Worm (Caenorhabditis elegans) whole organism, midembryonic: ENCODE results near the gene F42F12.11.

ENCODE experiments used
- T22C8.4 ChIP-seq: fragments of 200-800 bp; sonication (Bioruptor generic); IDR thresholded peaks from 2 replicates; pipeline ENCODE4 v1.3.6; 2022; ENCODE audit warnings: missing genetic modification characterization, missing compliant biosample characterization
- flt-1 ChIP-seq: fragments of 200-800 bp; sonication (Bioruptor generic); IDR thresholded peaks from 2 replicates; pipeline ENCODE4 v1.3.6; 2022; ENCODE audit warnings: missing genetic modification characterization, missing compliant biosample characterization
- klf-2 ChIP-seq: fragments of 200-800 bp; sonication (Bioruptor generic); conservative IDR thresholded peaks from 2 replicates; pipeline ENCODE4 v1.3.6; 2022; ENCODE audit warnings: missing genetic modification reagents, missing genetic modification characterization, missing compliant biosample characterization
- med-1 ChIP-seq: sonication (generic microtip); optimal IDR thresholded peaks from 2 replicates; lab custom pipeline; 2017; ENCODE audit warnings: missing genetic modification characterization, mild to moderate bottlenecking, missing compliant biosample characterization, antibody characterized with exemption, missing genetic modification reagents; ENCODE audit not compliant: insufficient read depth

DNA sequence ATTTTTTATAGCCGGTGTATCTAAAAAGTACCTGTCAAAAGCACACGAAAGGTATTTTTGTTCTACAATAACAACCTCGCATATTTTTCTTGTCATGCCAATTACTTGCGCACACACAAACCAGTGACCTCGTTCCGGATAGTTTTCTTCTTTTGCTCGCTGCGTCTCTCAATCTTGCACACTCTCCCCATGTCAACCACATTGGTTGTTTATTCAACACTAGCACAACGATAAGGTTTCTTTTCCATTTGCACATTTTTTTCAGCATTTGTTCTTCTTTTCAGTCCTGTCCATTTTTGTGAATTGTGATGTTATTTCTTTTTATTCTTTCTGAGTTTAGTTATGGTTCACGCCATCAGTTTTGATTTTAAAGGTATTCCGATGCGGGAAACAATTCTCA, 3.4 kb downstream of the F42F12.11 start, which contains the start of gene F42F12.3:
- TF ChIP-seq T22C8.4 (GFP tag; lab: Robert Waterston, UW) (no peak), flt-1 (no peak), klf-2 (no peak), med-1 (GFP tag; lab: Kevin White, UChicago) (no peak)
